Fruit fly (Drosophila melanogaster) Kc167 (cell line): ENCODE measurements around the gene Duox.

ENCODE experiments used
- Myc ChIP-seq: fragments of >200 bp; optimal IDR thresholded peaks from 2 replicates; lab custom pipeline; 2017; ENCODE audit warnings: missing external identifiers
- Sin3A ChIP-seq: fragments of >200 bp; optimal IDR thresholded peaks from 2 replicates; lab custom pipeline; 2018; ENCODE audit warnings: missing external identifiers
- h ChIP-seq: fragments of >200 bp; optimal IDR thresholded peaks from 3 replicates; lab custom pipeline; 2018; ENCODE audit warnings: missing external identifiers
- insv ChIP-seq: fragments of >200 bp; optimal IDR thresholded peaks from 3 replicates; lab custom pipeline; 2018; ENCODE audit warnings: missing external identifiers
- psq ChIP-seq: fragments of >200 bp; optimal IDR thresholded peaks from 2 replicates; lab custom pipeline; 2017; ENCODE audit warnings: missing external identifiers
- ttk ChIP-seq: sonication (Bioruptor generic); optimal IDR thresholded peaks from 2 replicates; lab custom pipeline; 2017; ENCODE audit warnings: missing external identifiers

Gene Duox

DNA sequence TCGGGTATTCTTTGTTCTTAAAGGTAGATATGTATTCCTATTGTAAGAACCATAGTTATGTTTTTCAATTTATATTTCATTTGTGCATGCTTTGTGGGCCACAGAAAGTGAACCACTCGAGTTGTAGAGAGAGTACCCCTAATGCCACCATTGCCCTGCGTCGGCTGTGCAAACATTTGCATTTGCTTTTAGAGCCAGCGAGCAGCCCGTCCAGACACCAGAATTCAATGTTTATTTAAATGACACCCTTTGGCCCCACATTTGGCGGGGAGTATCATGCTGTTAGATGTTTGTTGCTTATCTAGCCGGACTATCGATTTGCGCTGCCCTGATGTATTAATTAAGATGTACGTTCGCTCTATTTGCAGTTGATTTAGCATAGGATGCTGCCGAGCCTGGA is 34.6 kb upstream of the Duox start:
- TF ChIP-seq ttk (lab: Kevin White, UChicago) (no peak), psq (lab: Kevin White, UChicago) (no peak), Myc (lab: Kevin White, UChicago) (no peak), h (lab: Kevin White, UChicago) (no peak), Sin3A (no peak), insv (lab: Kevin White, UChicago) (no peak)

DNA sequence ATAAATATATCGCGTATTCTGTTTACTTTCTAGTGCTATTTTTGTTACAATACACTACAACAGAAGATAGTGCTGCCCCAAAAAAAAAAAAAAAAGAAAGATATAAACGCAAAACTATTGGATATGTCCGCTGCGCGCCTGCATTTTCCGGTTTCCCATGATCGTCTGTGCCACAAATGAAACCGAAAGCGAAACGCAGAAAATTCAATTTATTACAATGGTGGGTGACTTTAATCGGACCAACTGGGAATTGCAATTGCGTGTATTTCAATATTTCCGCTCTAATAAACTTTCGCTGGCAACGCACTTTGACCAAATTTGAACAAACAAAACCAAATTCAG is 32.5 kb upstream of the Duox start:
- TF ChIP-seq Sin3A, result no peak
- no peak for TF ChIP-seq h (lab: Kevin White, UChicago)
- no peak for TF ChIP-seq insv (lab: Kevin White, UChicago)

DNA sequence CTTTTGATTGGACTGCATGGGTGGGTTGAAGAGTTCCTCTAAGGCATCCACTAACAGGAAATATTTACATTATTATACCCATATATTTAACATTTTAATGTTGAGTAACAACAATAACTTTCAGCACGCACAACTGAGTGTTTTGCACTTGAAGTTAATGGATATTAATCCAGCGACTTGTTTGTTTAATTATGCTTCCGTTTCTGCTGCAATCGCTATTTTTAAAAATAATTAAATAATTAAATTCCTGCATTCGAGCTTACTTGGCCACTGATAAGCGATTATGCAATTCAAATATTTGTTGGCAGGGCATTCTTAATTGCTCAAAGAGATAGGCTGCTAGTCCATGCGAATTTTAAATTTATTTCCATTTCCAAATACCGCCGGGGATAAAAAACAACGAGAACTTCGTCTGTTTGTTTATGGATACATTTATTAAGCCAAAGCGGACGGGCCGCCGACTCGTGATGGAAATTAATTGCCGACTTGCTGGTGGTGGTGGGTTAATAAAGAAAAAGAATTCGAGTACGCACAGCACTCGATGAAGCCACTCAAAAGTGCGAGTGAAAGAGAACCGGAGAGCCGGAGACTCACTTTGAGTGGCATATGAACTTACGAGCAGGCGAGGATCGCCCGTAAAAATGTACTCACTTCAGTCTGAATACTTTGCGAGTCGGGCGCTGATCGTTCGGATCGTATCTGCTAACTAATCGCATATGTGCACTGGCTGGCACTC is 32.0 kb upstream of the Duox start:
- TF ChIP-seq ttk (lab: Kevin White, UChicago) (no peak), h (lab: Kevin White, UChicago) (no peak), insv (lab: Kevin White, UChicago) (no peak)

DNA sequence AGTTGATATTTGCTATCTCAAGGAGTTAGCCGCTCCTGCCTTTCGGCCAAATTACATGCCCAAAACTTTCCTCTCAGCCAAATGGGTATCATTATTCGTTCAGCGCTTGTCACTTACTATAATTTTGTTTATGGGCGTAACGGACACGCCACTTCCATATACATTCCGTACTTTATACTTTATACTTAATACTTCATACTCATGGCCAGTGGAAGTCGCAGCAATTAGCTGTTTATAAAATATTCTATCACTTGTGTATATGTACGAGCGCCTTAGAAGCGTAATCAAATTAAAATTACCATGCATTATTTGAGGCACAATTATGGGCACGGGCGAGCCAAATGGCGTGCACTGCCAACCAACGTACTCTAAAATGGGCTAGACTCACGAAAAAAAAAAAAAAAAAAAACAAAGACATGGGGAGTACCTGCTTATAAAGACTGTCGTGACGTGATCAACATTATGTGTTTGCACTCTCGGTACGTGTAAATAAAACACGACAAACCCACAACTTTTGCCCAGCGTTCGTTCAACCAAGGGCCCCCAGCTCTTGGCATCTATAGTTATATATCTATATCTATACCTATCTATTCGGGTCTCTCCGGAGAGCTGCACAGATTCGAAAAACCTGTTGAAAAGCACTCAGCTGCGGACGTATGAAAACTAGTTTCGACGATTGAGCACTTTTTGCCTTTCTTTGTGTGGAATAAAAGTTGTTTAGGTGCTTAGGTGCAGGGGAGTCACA is 31.3 kb upstream of the Duox start:
- TF ChIP-seq insv (lab: Kevin White, UChicago), result no peak
- TF ChIP-seq psq (lab: Kevin White, UChicago), result no peak
- TF ChIP-seq h (lab: Kevin White, UChicago), result no peak
- TF ChIP-seq Sin3A, result no peak
- TF ChIP-seq ttk (lab: Kevin White, UChicago), result no peak
- no peak for TF ChIP-seq Myc (lab: Kevin White, UChicago)

DNA sequence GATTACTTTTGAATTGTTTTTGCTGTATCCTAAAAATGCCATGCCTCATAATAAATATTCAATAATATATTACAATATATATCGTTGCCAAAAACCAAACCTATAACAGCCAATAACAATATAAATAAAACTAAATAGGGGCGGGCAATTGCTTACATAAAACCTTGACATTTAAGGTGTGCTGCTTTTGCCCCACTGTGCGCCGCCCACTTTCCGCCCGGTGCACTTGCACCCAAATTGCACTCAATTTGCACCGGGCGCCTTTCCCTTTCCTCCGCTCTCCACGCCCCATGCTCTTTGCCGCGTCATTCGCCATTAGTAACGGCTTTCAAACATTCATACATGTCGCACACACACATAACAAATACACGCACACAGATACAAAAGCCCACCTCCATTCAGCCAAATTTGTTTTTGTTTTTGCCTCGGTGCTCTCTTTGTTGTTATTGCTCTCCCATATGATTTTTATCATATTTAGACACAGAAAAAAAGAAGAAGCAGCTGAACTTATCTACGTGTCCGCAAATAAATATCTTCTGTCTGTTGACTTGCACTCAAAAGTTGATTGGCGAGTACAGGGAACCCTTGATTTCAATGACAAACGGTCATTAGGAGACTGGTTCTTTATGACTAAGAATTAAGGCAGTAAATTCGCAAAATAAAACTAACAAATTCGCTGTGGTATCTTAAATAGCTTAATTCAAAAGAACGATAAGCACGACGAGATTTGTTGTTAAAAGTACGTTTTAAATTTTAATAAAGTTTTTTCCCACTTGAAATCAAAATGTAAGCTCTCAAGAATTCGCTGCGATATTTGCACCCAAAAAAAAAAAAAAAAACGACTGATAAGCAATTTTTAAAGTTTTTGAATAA is 28.1 kb upstream of the Duox start:
- TF ChIP-seq ttk (lab: Kevin White, UChicago) (no peak), insv (lab: Kevin White, UChicago) (no peak), Myc (lab: Kevin White, UChicago) (no peak), h (lab: Kevin White, UChicago) (no peak)

DNA sequence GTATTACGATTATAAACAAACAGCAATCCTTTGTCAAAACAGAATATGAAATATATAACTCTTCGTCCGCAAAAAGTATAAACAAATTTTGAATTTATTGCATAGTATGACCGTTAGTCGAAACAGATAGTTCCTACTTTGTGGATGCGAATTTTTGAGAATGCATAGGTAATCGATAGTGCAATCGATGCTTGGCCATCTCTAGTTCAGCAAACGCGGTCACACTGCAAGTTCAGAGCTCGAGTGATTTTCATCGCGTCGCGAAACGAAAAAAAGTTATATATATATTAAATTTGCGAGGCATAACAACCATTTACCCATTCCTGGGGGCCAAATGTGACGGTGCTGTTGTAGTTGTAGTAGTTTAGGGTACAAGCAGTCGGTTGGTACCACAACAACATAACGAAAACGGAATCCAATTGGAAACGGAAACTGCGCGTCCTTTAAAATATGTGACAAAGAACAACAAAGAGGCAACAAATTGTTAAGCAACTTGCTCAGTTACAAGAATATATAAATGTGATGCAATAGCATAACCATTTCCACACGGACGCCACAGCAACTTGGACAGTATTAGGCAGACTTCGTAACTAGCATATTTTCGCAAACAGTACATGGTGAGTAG is 27.0 kb upstream of the Duox start, which contains the start of gene CG2991:
Gene CG2991 (plus strand): TSS at position 205 of the 625 bp plus-strand sequence.
- TF ChIP-seq psq (lab: Kevin White, UChicago) (no peak), Myc (lab: Kevin White, UChicago) (no peak), h (lab: Kevin White, UChicago) (no peak), insv (lab: Kevin White, UChicago) (no peak), ttk (lab: Kevin White, UChicago) (no peak), Sin3A (no peak)

DNA sequence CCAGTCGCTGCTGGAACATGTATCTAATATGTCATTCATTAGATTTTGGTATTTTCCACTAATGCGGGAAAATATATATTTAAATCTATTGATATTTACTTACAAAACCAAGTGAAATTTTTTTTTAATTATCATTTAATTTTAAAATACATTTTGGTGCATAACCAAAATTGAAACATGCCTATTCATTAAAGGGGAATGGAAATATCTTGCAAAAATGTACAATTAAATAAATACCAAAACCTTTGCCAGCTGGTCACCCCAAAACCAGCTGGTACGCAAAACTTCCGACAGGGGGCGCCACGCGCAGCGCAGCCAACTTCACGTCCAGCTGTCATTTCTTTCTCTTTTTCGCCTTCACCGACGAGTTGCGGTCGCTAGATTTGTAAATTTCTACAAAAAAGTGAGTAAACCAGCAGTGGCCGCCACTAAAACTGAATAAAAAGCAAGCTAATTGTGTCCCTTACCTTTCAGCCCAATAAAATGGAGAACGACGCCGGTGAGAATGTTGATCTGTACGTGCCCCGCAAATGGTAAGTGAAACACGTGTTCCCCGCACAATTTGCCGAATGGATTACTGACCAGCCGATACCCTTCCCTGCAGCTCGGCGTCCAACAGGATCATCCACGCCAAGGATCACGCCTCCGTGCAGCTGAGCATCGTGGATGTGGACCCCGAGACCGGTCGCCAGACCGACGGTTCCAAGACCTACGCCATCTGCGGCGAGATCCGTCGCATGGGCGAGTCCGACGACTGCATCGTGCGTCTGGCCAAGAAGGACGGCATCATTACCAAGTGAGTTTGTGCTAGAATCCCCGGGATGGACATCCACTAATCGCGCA is 25.9 kb upstream of the Duox start, which contains the start of the genes CG3104 and RpS21:
Gene CG3104 (minus strand): TSS at position 6 of the 843 bp plus-strand sequence.
Gene RpS21 (plus strand): TSS at position 298 of the 843 bp plus-strand sequence.
- TF ChIP-seq Myc (lab: Kevin White, UChicago) (no peak), h (lab: Kevin White, UChicago) (no peak), Sin3A (no peak), psq (lab: Kevin White, UChicago) (no peak), insv (lab: Kevin White, UChicago) (no peak), ttk (lab: Kevin White, UChicago) (no peak)

DNA sequence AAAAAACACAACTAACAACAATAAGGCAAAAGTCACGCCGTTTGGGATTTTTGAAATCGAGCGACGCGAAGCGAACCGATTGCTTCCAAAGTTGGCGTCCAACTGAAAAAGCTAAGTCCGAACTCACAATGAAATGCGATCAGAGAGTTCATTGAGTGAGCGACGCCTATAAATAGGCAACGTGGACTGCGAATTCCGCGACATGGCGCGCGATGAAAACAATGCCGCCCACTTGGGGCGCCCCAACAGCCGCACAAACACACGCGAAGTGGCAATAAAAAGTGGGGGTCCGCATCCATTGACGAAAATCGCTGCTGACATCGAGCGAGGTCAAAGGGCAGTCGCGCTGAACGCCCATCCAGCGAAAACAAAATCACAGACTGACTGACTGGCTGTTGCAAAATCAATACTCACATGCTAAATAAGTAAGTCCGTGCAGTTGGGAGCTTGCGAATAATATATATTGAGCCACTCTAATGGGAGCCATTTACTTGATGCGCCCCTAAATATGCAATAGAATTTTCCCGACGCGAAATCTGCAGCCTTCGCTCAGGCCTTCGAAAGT is 25.2 kb upstream of the Duox start:
- TF ChIP-seq psq (lab: Kevin White, UChicago) (no peak), ttk (lab: Kevin White, UChicago) (no peak), Myc (lab: Kevin White, UChicago) (no peak), Sin3A (no peak)

DNA sequence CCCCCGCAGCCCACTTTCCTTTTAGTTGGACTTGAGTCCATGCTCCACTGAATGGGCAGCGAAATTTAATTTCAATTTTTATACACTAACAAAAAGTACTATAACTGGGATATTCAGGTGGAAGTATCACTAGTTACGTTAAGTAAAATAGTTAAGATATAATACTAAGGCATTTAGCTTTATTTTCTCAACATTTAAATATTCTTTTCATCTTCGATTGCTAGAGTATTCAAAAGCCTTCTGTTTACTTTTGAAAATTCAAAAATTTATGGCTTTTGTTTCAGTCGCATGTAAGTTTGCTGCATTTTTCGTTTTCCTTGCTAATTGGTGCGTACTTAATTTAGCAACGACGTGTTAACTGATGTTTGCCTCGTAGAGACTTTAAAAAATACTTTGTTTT is 21.5 kb upstream of the Duox start:
- no peak for TF ChIP-seq psq (lab: Kevin White, UChicago)
- no peak for TF ChIP-seq Sin3A
- no peak for TF ChIP-seq Myc (lab: Kevin White, UChicago)
- no peak for TF ChIP-seq ttk (lab: Kevin White, UChicago)
- TF ChIP-seq h (lab: Kevin White, UChicago), result no peak

DNA sequence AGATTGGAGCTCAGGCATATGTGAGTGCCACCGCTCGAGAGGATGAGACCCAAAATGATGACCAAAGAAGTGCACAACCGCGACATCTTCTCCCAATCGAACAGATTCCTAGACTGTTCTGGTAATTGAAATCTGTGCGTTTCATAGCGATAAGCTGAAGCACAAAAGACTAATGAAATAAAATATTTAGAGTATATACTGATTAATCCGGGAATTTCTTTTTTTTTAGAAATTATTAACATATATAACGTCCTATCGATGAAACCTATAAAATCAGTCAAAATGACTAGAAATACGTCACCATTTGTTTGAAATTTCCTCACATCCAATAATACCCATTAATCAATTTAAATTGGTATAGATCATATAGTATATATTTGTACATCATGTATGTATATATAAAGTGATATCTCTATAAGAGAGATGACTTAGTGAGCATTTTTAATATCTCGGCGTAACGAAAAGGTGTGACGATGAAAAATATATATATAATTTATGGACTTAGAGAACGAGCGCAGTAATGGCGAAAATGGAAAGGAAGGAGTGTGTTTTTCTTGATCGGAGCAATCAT is 17.1 kb upstream of the Duox start, which contains the start of the genes CG3117 and CG2983:
Gene CG3117 (minus strand): TSS at position 101 of the 571 bp plus-strand sequence.
Gene CG2983 (plus strand): TSS at position 521 of the 571 bp plus-strand sequence.
- TF ChIP-seq psq (lab: Kevin White, UChicago) (no peak), Myc (lab: Kevin White, UChicago) (no peak), Sin3A (no peak), insv (lab: Kevin White, UChicago) (no peak), ttk (lab: Kevin White, UChicago) (no peak), h (lab: Kevin White, UChicago) (no peak)
